Fruit fly (Drosophila melanogaster) whole organism, embryonic: ENCODE measurements around the gene dgt6.

Source experiments
- Abd-B ChIP-seq: fragments of 200-800 bp; sonication (Bioruptor generic); optimal IDR thresholded peaks from 2 replicates; lab custom pipeline; 2018; ENCODE audit warnings: missing biosample characterization, mild to moderate bottlenecking, missing genetic modification characterization, moderate library complexity
- Awh ChIP-seq: fragments of 200-800 bp; sonication (Bioruptor generic); IDR thresholded peaks from 2 replicates; pipeline ENCODE4, ENCODE4 v1.3.6; 2022; ENCODE audit warnings: missing biosample characterization, missing genetic modification characterization
- Bteb2 ChIP-seq: fragments of 200-800 bp; sonication (Bioruptor generic); optimal IDR thresholded peaks from 2 replicates; lab custom pipeline; 2016; ENCODE audit warnings: missing biosample characterization, missing genetic modification characterization
- CG10209 ChIP-seq: fragments of 200-800 bp; sonication (Bioruptor generic); optimal IDR thresholded peaks from 3 replicates; lab custom pipeline; 2017; ENCODE audit warnings: missing biosample characterization, mild to moderate bottlenecking, missing genetic modification characterization, missing genetic modification reagents
- CG11085 ChIP-seq: fragments of 200-800 bp; sonication (Bioruptor generic); IDR thresholded peaks from 2 replicates; pipeline ENCODE4 v1.3.6; 2022; ENCODE audit warnings: missing biosample characterization, missing genetic modification characterization
- CG12104 ChIP-seq: fragments of 200-800 bp; sonication (Bioruptor generic); optimal IDR thresholded peaks from 3 replicates; lab custom pipeline; 2016; ENCODE audit warnings: missing biosample characterization, missing genetic modification characterization
- CG12219 ChIP-seq: fragments of 200-800 bp; sonication (Bioruptor generic); optimal IDR thresholded peaks from 3 replicates; lab custom pipeline; 2018; ENCODE audit warnings: missing biosample characterization, mild to moderate bottlenecking, missing genetic modification characterization
- CG12659 ChIP-seq: fragments of 200-800 bp; sonication (Bioruptor generic); optimal IDR thresholded peaks from 3 replicates; lab custom pipeline; 2017; ENCODE audit warnings: mild to moderate bottlenecking, missing biosample characterization, missing genetic modification reagents, missing genetic modification characterization
- CG13287 ChIP-seq: fragments of 200-800 bp; sonication (Bioruptor generic); IDR thresholded peaks from 2 replicates; pipeline ENCODE4 v1.3.6; 2022; ENCODE audit warnings: missing biosample characterization, missing genetic modification characterization; ENCODE audit not compliant: partially characterized antibody
- CG13624 ChIP-seq: fragments of 200-800 bp; sonication (Bioruptor generic); optimal IDR thresholded peaks from 2 replicates; lab custom pipeline; 2016; ENCODE audit warnings: missing biosample characterization, missing genetic modification characterization
- CG15601 ChIP-seq: fragments of 200-800 bp; sonication (Bioruptor generic); optimal IDR thresholded peaks from 3 replicates; lab custom pipeline; 2019; ENCODE audit warnings: missing biosample characterization, mild to moderate bottlenecking, missing genetic modification characterization, moderate library complexity
- CG1602 ChIP-seq: fragments of 200-800 bp; sonication (Bioruptor generic); optimal IDR thresholded peaks from 3 replicates; lab custom pipeline; 2016; ENCODE audit warnings: missing biosample characterization, missing genetic modification characterization
- CG3163 ChIP-seq: fragments of 200-800 bp; sonication (Bioruptor generic); optimal IDR thresholded peaks from 3 replicates; lab custom pipeline; 2016; ENCODE audit warnings: missing biosample characterization, missing genetic modification characterization
- CG3407 ChIP-seq: fragments of 200-800 bp; sonication (Bioruptor generic); optimal IDR thresholded peaks from 2 replicates; lab custom pipeline; 2018; ENCODE audit warnings: missing biosample characterization, mild to moderate bottlenecking, missing genetic modification characterization
- CG4820 ChIP-seq: fragments of 200-800 bp; sonication (Bioruptor generic); optimal IDR thresholded peaks from 3 replicates; lab custom pipeline; 2016; ENCODE audit warnings: missing biosample characterization, missing genetic modification characterization
- CG7357 ChIP-seq: fragments of 200-800 bp; sonication (Bioruptor generic); IDR thresholded peaks from 3 replicates; pipeline ENCODE4 v1.3.6; 2022; ENCODE audit warnings: missing biosample characterization, missing genetic modification characterization
- CG7987 ChIP-seq: fragments of 200-800 bp; sonication (Bioruptor generic); optimal IDR thresholded peaks from 2 replicates; lab custom pipeline; 2018; ENCODE audit warnings: missing biosample characterization, mild to moderate bottlenecking, missing genetic modification characterization, moderate library complexity
- CG8359 ChIP-seq: fragments of 200-800 bp; sonication (Bioruptor generic); optimal IDR thresholded peaks from 2 replicates; lab custom pipeline; 2017; ENCODE audit warnings: missing biosample characterization, mild to moderate bottlenecking, missing genetic modification characterization, borderline replicate concordance
- CG8924 ChIP-seq: fragments of 200-800 bp; optimal IDR thresholded peaks from 3 replicates; lab custom pipeline; 2019; ENCODE audit warnings: missing biosample characterization, mild to moderate bottlenecking, missing genetic modification characterization, moderate library complexity
- Camta ChIP-seq: fragments of 200-800 bp; sonication (Bioruptor generic); optimal IDR thresholded peaks from 2 replicates; lab custom pipeline; 2016; ENCODE audit warnings: missing biosample characterization, missing genetic modification characterization
- CkIIα-i1 ChIP-seq: fragments of 200-800 bp; sonication (Bioruptor generic); IDR thresholded peaks from 2 replicates; pipeline ENCODE4 v1.3.6; 2022; ENCODE audit warnings: missing biosample characterization, missing genetic modification characterization
- Dbx ChIP-seq: fragments of 200-800 bp; sonication (Bioruptor generic); IDR thresholded peaks from 3 replicates; pipeline ENCODE4 v1.3.6; 2022; ENCODE audit warnings: missing biosample characterization, missing genetic modification characterization
- Doc2 ChIP-seq: fragments of 200-800 bp; sonication (Bioruptor generic); IDR thresholded peaks from 2 replicates; pipeline ENCODE4 v1.3.6; 2022; ENCODE audit warnings: missing biosample characterization, missing genetic modification characterization
- Drgx ChIP-seq: fragments of 200-800 bp; sonication (Bioruptor generic); IDR thresholded peaks from 2 replicates; pipeline ENCODE4 v1.3.6; 2022; ENCODE audit warnings: missing biosample characterization, missing genetic modification characterization
- Nf-YA ChIP-seq: fragments of 200-800 bp; sonication (Bioruptor generic); IDR thresholded peaks from 2 replicates; pipeline ENCODE4 v1.3.6; 2022; ENCODE audit warnings: missing biosample characterization, missing genetic modification characterization
- Nf-YC ChIP-seq: fragments of 200-800 bp; optimal IDR thresholded peaks from 3 replicates; lab custom pipeline; 2019; ENCODE audit warnings: missing biosample characterization, mild to moderate bottlenecking, missing genetic modification characterization, moderate library complexity
- Optix ChIP-seq: fragments of 200-800 bp; sonication (Bioruptor generic); IDR thresholded peaks from 3 replicates; pipeline ENCODE4 v1.3.6; 2022; ENCODE audit warnings: missing biosample characterization, missing genetic modification characterization
- Ravus ChIP-seq: fragments of 200-800 bp; sonication (Bioruptor generic); IDR thresholded peaks from 2 replicates; pipeline ENCODE4 v1.3.6; 2022; ENCODE audit warnings: missing biosample characterization, missing genetic modification characterization
- YL-1 ChIP-seq: fragments of 200-800 bp; sonication (Bioruptor generic); optimal IDR thresholded peaks from 3 replicates; lab custom pipeline; 2017; ENCODE audit warnings: missing biosample characterization, mild to moderate bottlenecking, missing genetic modification characterization
- ato ChIP-seq: fragments of 200-800 bp; sonication (Bioruptor generic); IDR thresholded peaks from 2 replicates; pipeline ENCODE4 v1.3.6; 2022; ENCODE audit warnings: missing biosample characterization, missing genetic modification characterization; ENCODE audit not compliant: partially characterized antibody
- bsh ChIP-seq, 2 experiments: fragments of 200-800 bp; sonication (Bioruptor generic); optimal IDR thresholded peaks; 2 replicates each; lab custom pipeline; 2017 to 2018; ENCODE audit warnings: mild to moderate bottlenecking in 2 of 2, missing biosample characterization in 2 of 2, missing genetic modification characterization in 2 of 2, moderate library complexity in 1 of 2
- cato ChIP-seq: fragments of 200-800 bp; sonication (Bioruptor generic); optimal IDR thresholded peaks from 2 replicates; lab custom pipeline; 2016; ENCODE audit warnings: missing biosample characterization, missing genetic modification characterization, borderline replicate concordance
- crol ChIP-seq: fragments of 200-800 bp; sonication (Bioruptor generic); IDR thresholded peaks from 2 replicates; pipeline ENCODE4 v1.3.6; 2022; ENCODE audit warnings: missing biosample characterization, missing genetic modification characterization
- da ChIP-seq: fragments of 200-800 bp; sonication (Bioruptor generic); optimal IDR thresholded peaks from 2 replicates; lab custom pipeline; 2016; ENCODE audit warnings: missing biosample characterization, missing genetic modification characterization
- danr ChIP-seq: fragments of 200-800 bp; sonication (Bioruptor generic); IDR thresholded peaks from 2 replicates; pipeline ENCODE4 v1.3.6; 2022; ENCODE audit warnings: missing biosample characterization, missing genetic modification characterization
- exex ChIP-seq: fragments of 200-800 bp; sonication (Bioruptor generic); optimal IDR thresholded peaks from 4 replicates; lab custom pipeline; 2018; ENCODE audit warnings: missing biosample characterization, mild to moderate bottlenecking, missing genetic modification characterization, moderate library complexity
- kay ChIP-seq: fragments of 200-800 bp; sonication (Bioruptor generic); optimal IDR thresholded peaks from 2 replicates; lab custom pipeline; 2016; ENCODE audit warnings: missing biosample characterization, missing genetic modification characterization
- lab ChIP-seq: fragments of 200-800 bp; sonication (Bioruptor generic); optimal IDR thresholded peaks from 3 replicates; lab custom pipeline; 2017; ENCODE audit warnings: missing biosample characterization, missing genetic modification characterization, mild to moderate bottlenecking, moderate library complexity, missing genetic modification reagents
- nau ChIP-seq: fragments of 200-800 bp; sonication (Bioruptor generic); optimal IDR thresholded peaks from 3 replicates; lab custom pipeline; 2017; ENCODE audit warnings: missing biosample characterization, mild to moderate bottlenecking, missing genetic modification characterization, missing genetic modification reagents
- p53 ChIP-seq: fragments of 200-800 bp; sonication (Bioruptor generic); optimal IDR thresholded peaks from 2 replicates; lab custom pipeline; 2016; ENCODE audit warnings: missing biosample characterization, missing genetic modification characterization
- pb ChIP-seq: fragments of 200-800 bp; sonication (Bioruptor generic); optimal IDR thresholded peaks from 3 replicates; lab custom pipeline; 2016; ENCODE audit warnings: missing biosample characterization, missing genetic modification characterization
- repo ChIP-seq: fragments of 200-800 bp; sonication (Bioruptor generic); optimal IDR thresholded peaks from 2 replicates; lab custom pipeline; 2016; ENCODE audit warnings: missing biosample characterization, missing genetic modification characterization
- rib ChIP-seq: fragments of 200-800 bp; sonication (Bioruptor generic); IDR thresholded peaks from 2 replicates; pipeline ENCODE4 v1.3.6; 2022; ENCODE audit warnings: missing biosample characterization, missing genetic modification characterization
- sna ChIP-seq: fragments of 200-800 bp; sonication (Bioruptor generic); IDR thresholded peaks from 2 replicates; pipeline ENCODE4 v1.3.6; 2022; ENCODE audit warnings: missing biosample characterization, missing genetic modification characterization; ENCODE audit not compliant: partially characterized antibody
- sqz ChIP-seq: fragments of 200-800 bp; sonication (Bioruptor generic); optimal IDR thresholded peaks from 3 replicates; lab custom pipeline; 2018; ENCODE audit warnings: missing biosample characterization, mild to moderate bottlenecking, missing genetic modification characterization
- tin ChIP-seq: fragments of 200-800 bp; sonication (Bioruptor generic); optimal IDR thresholded peaks from 3 replicates; lab custom pipeline; 2016; ENCODE audit warnings: missing biosample characterization, missing genetic modification characterization
- trem ChIP-seq: fragments of 200-800 bp; optimal IDR thresholded peaks from 3 replicates; lab custom pipeline; 2019; ENCODE audit warnings: missing biosample characterization, mild to moderate bottlenecking, missing genetic modification characterization, moderate library complexity
- ttk ChIP-seq: fragments of 200-800 bp; sonication (Bioruptor generic); IDR thresholded peaks from 2 replicates; pipeline ENCODE4 v2.1.2; 2022; ENCODE audit warnings: missing biosample characterization, missing genetic modification characterization
- unpg ChIP-seq: fragments of 200-800 bp; sonication (Bioruptor generic); optimal IDR thresholded peaks from 3 replicates; lab custom pipeline; 2018; ENCODE audit warnings: missing biosample characterization, mild to moderate bottlenecking, missing genetic modification characterization, moderate library complexity
- vfl ChIP-seq: fragments of 200-800 bp; sonication (Bioruptor generic); optimal IDR thresholded peaks from 2 replicates; lab custom pipeline; 2016; ENCODE audit warnings: missing biosample characterization, missing genetic modification characterization
- zfh2 ChIP-seq: fragments of 200-800 bp; sonication (Bioruptor generic); optimal IDR thresholded peaks from 2 replicates; lab custom pipeline; 2016; ENCODE audit warnings: missing biosample characterization, missing genetic modification characterization

dgt6 gene

dm6 chr3R:29089662-29090007 lies 41.1 kb downstream of the dgt6 start (continued):
- TF ChIP-seq Awh (GFP tag; lab: Robert Waterston, UW) (0 out of 2 replicates have a peak, but pooled peaks have one; percentile 53), ttk (GFP tag; lab: Robert Waterston, UW) (no peak), CG3163 (GFP tag; lab: Kevin White, UChicago) (no peak), Bteb2 (GFP tag; lab: Kevin White, UChicago) (no peak), CG7987 (GFP tag; lab: Kevin White, UChicago) (no peak), CG12659 (GFP tag; lab: Kevin White, UChicago) (no peak), CG7357 (peak; percentile 50; the same call in 1 of the 3 replicates), CG12104 (no peak), p53 (GFP tag; lab: Kevin White, UChicago) (no peak), ato (GFP tag; lab: Robert Waterston, UW) (no peak), Drgx (GFP tag; lab: Robert Waterston, UW) (0 out of 2 replicates have a peak, but pooled peaks have one; percentile 30), CG13287 (GFP tag; lab: Robert Waterston, UW) (no peak), nau (GFP tag; lab: Kevin White, UChicago) (peak; percentile 62), CkIIα-i1 (GFP tag; lab: Robert Waterston, UW) (no peak), CG4820 (GFP tag; lab: Kevin White, UChicago) (peak; percentile 24), repo (GFP tag; lab: Kevin White, UChicago) (peak; percentile 4), pb (GFP tag; lab: Kevin White, UChicago) (peak; percentile 8), tin (peak; percentile 55), Camta (GFP tag; lab: Kevin White, UChicago) (no peak), CG11085 (peak; percentile 26; the same call in 1 of the 2 replicates), Optix (GFP tag; lab: Robert Waterston, UW) (no peak), lab (GFP tag; lab: Kevin White, UChicago) (peak; percentile 79), CG3407 (no peak), CG8924 (tag; lab: Kevin White, UChicago) (peak; percentile 30), YL-1 (GFP tag; lab: Kevin White, UChicago) (no peak), Abd-B (no peak), da (no peak), CG10209 (GFP tag; lab: Kevin White, UChicago) (no peak), CG1602 (GFP tag; lab: Kevin White, UChicago) (no peak), unpg (GFP tag; lab: Kevin White, UChicago) (no peak), CG8359 (GFP tag; lab: Kevin White, UChicago) (peak; percentile 4), sqz (GFP tag; lab: Kevin White, UChicago) (no peak), cato (GFP tag; lab: Kevin White, UChicago) (no peak), Dbx (GFP tag; lab: Robert Waterston, UW) (0 out of 3 replicates have a peak, but pooled peaks have one; percentile 21), CG15601 (tag; lab: Kevin White, UChicago) (no peak), Nf-YA (no peak), CG13624 (GFP tag; lab: Kevin White, UChicago) (no peak), exex (no peak), danr (0 out of 2 replicates have a peak, but pooled peaks have one; percentile 30), bsh (GFP tag; optimal IDR thresholded peaks at IDR 0.05; lab: Kevin White, UChicago) (no peak), Doc2 (GFP tag; lab: Robert Waterston, UW) (no peak; the same call in 1 of the 2 replicates), zfh2 (GFP tag; lab: Kevin White, UChicago) (no peak), vfl (no peak), Nf-YC (peak; percentile 45), crol (GFP tag; lab: Robert Waterston, UW) (no peak), rib (GFP tag; lab: Robert Waterston, UW) (no peak), trem (tag; lab: Kevin White, UChicago) (peak; percentile 15), CG12219 (no peak), kay (GFP tag; lab: Kevin White, UChicago) (no peak), Ravus (no peak), sna (GFP tag; lab: Robert Waterston, UW) (no peak)
